Worm (Caenorhabditis elegans): Measurements from ENCODE around the gene imph-1.
A peak's percentile ranks its signal among the peaks of the same experiment; 100 is the strongest.

The imph-1 gene

DNA sequence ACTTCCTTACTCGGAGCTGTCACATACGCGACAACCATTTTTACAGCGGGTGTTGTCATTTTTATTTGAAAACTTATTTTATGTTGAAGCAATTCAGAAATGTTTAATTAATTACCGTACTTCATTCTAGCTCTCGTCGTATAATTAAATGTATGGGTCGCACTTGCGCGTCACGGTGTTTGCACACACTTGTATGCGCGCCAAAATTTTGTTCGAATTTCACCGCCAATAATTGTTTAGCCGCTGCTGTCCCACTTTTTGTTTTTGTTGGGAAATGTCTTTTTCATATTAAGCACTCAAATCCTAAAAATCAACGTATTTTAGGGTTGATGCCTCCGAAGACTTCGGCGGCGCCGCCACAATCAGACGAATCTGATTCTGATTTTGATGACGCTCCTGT is 33.8 kb downstream of the imph-1 start, which contains the start of the genes F35G12.7 and smc-4 (continued):
- TF ChIP-seq C17E4.6 (GFP tag; IDR thresholded peaks at IDR 0.05) (peak; percentile 51; the same call in 1 of the 2 replicates), lsl-1 (GFP tag; optimal IDR thresholded peaks at IDR 0.05) (peak; percentile 69), snpc-1.1 (tag; optimal IDR thresholded peaks at IDR 0.05; ENCODE audit: insufficient read depth) (peak; percentile 21), lin-54 (GFP tag; optimal IDR thresholded peaks at IDR 0.05) (peak; percentile 81), ceh-27 (GFP tag; optimal IDR thresholded peaks at IDR 0.05) (peak; percentile 27), die-1 (tag; optimal IDR thresholded peaks at IDR 0.05) (peak; percentile 24), pbrm-1 (GFP tag; IDR thresholded peaks at IDR 0.05) (peak; percentile 43; the same call in 1 of the 2 replicates), tlf-1 (GFP tag; optimal IDR thresholded peaks at IDR 0.05) (peak; percentile 62), fkh-3 (tag; optimal IDR thresholded peaks at IDR 0.05) (no peak), bed-1 (GFP tag; IDR thresholded peaks at IDR 0.05) (no peak), D2030.7 (GFP tag; IDR thresholded peaks at IDR 0.05) (peak; percentile 76), nfya-1 (tag; optimal IDR thresholded peaks at IDR 0.05; ENCODE audit: borderline replicate concordance, insufficient read depth) (no peak), madf-8 (GFP tag; conservative IDR thresholded peaks at IDR 0.05) (peak; percentile 88), ceh-100 (GFP tag; IDR thresholded peaks at IDR 0.05) (no peak), hlh-26 (GFP tag; conservative IDR thresholded peaks at IDR 0.05) (no peak), hrde-1 (tag; optimal IDR thresholded peaks at IDR 0.05; ENCODE audit: borderline replicate concordance) (no peak), ztf-28 (GFP tag; IDR thresholded peaks at IDR 0.05) (no peak), madf-3 (GFP tag; IDR thresholded peaks at IDR 0.05) (peak; percentile 82; the same call in 1 of the 2 replicates), Y79H2A.3 (GFP tag; conservative IDR thresholded peaks at IDR 0.05) (no peak), Y53F4B.3 (GFP tag; IDR thresholded peaks at IDR 0.05) (no peak), mcd-1 (GFP tag; IDR thresholded peaks at IDR 0.05) (peak; percentile 55; the same call in 1 of the 2 replicates), snpc-1.3 (tag; optimal IDR thresholded peaks at IDR 0.05; ENCODE audit: insufficient read depth) (peak; percentile 24), him-1 (tag; optimal IDR thresholded peaks at IDR 0.05) (peak; percentile 47), tbp1 (GFP tag; optimal IDR thresholded peaks at IDR 0.05) (peak; percentile 30), xnd-1 (tag; optimal IDR thresholded peaks at IDR 0.05) (peak; percentile 63), akir-1 (GFP tag; optimal IDR thresholded peaks at IDR 0.05) (no peak), ztf-25 (GFP tag; IDR thresholded peaks at IDR 0.05) (0 out of 2 replicates have a peak, but pooled peaks have one; percentile 28), Y53G8AR.9 (GFP tag; conservative IDR thresholded peaks at IDR 0.05) (peak; percentile 68; the same call in 1 of the 2 replicates), attf-5 (GFP tag; optimal IDR thresholded peaks at IDR 0.05) (peak; percentile 21), ztf-18 (tag; optimal IDR thresholded peaks at IDR 0.05) (peak; percentile 19), zfh-2 (GFP tag; conservative IDR thresholded peaks at IDR 0.05) (no peak), B0261.1 (tag; optimal IDR thresholded peaks at IDR 0.05) (no peak), ets-4 (GFP tag; optimal IDR thresholded peaks at IDR 0.05) (no peak), Y95B8A.8 (GFP tag; IDR thresholded peaks at IDR 0.05) (no peak), lir-1 (GFP tag; conservative IDR thresholded peaks at IDR 0.05) (peak; percentile 54; the same call in 1 of the 2 replicates), bed-2 (GFP tag; IDR thresholded peaks at IDR 0.05) (no peak), efl-1 (GFP tag; optimal IDR thresholded peaks at IDR 0.05) (peak; percentile 94), dpl-1 (GFP tag; optimal IDR thresholded peaks at IDR 0.05) (peak; percentile 87), F55B11.4 (tag; optimal IDR thresholded peaks at IDR 0.05; ENCODE audit: borderline replicate concordance, insufficient read depth) (no peak), hsf-1 (GFP tag; IDR thresholded peaks at IDR 0.05) (peak; percentile 58; the same call in 1 of the 2 replicates), K11D2.4 (GFP tag; IDR thresholded peaks at IDR 0.05) (no peak), F10E7.11 (tag; optimal IDR thresholded peaks at IDR 0.05) (no peak), hmg-1.2 (GFP tag; IDR thresholded peaks at IDR 0.05) (peak; percentile 47; the same call in 1 of the 2 replicates), egl-44 (GFP tag; IDR thresholded peaks at IDR 0.05) (no peak), ama-1 (optimal IDR thresholded peaks at IDR 0.05) (no peak), ama-1 (GFP tag; optimal IDR thresholded peaks at IDR 0.05) (no peak), cebp-1 (GFP tag; IDR thresholded peaks at IDR 0.05) (no peak), cebp-1 (tag; optimal IDR thresholded peaks at IDR 0.05) (peak; percentile 26)

All from whole organism, young adult.